Fruit fly (Drosophila melanogaster): Measurements from ENCODE around the gene Nup37.

- no peak for TF ChIP-seq salr (GFP tag; optimal IDR thresholded peaks at IDR 0.05)
- TF ChIP-seq dsx (GFP tag; optimal IDR thresholded peaks at IDR 0.05; ENCODE audit: poor library complexity, severe bottlenecking), result no peak
- TF ChIP-seq Gug (GFP tag; IDR thresholded peaks at IDR 0.05), result no peak
- no peak for TF ChIP-seq Sox14 (GFP tag; optimal IDR thresholded peaks at IDR 0.05)
- no peak for TF ChIP-seq CG1621 (tag; optimal IDR thresholded peaks at IDR 0.05)
Observed at dm6 chr3R:25269909-25270308, 22.5 kb downstream of the Nup37 start, which contains the start of the genes CG11889 and CG11891.
